Worm (Caenorhabditis elegans): ENCODE data around the gene osm-9.

DNA sequence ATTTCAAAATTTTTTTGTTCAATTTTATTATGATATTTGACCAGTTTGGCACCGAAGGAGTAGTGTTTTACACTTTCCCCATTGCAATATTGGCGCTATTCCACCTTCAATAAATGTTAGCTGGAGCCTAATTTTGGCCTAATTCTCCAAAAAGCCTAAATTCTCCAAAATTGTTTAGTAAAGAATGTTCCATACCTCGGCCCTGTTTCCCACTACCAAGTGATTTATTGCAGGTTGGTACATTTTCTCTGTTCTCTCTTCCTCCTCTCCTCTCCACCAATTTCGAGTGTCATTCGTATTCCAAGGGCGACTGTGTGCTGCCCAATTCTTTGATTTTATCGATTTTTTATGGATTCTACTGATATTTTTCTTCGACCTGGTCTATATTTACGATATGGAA lies 20.9 kb upstream of the osm-9 start, which contains the start of gene Y37E11B.2:
- TF ChIP-seq B0019.2 (GFP tag; conservative IDR thresholded peaks at IDR 0.05) (no peak), snpc-1.1 (tag; optimal IDR thresholded peaks at IDR 0.05; ENCODE audit: insufficient read depth) (no peak), pha-4 (tag; optimal IDR thresholded peaks at IDR 0.05) (no peak), F49E8.2 (tag; optimal IDR thresholded peaks at IDR 0.05; ENCODE audit: insufficient read depth) (no peak)
